Worm (Caenorhabditis elegans) whole organism, L2 larva: ENCODE results near the gene vav-1.

Source experiments
- ZK546.5 ChIP-seq: sonication (generic microtip); optimal IDR thresholded peaks from 2 replicates; lab custom pipeline; 2017; ENCODE audit warnings: missing biosample characterization, missing genetic modification characterization
- ama-1 ChIP-seq: fragments of 150-350 bp; optimal IDR thresholded peaks from 2 replicates; lab custom pipeline; 2018; ENCODE audit warnings: inconsistent platforms
- ceh-82 ChIP-seq: fragments of 150-350 bp; optimal IDR thresholded peaks from 2 replicates; lab custom pipeline; 2014; ENCODE audit warnings: missing biosample characterization, missing genetic modification characterization
- nhr-11 ChIP-seq: fragments of 150-350 bp; optimal IDR thresholded peaks from 2 replicates; lab custom pipeline; 2014; ENCODE audit warnings: missing biosample characterization, missing genetic modification characterization
- nhr-25 ChIP-seq: fragments of 150-350 bp; sonication (generic microtip); optimal IDR thresholded peaks from 3 replicates; lab custom pipeline; 2014; ENCODE audit warnings: missing biosample characterization, missing genetic modification characterization
- peb-1 ChIP-seq: fragments of 150-350 bp; optimal IDR thresholded peaks from 2 replicates; lab custom pipeline; 2014; ENCODE audit warnings: missing biosample characterization, missing genetic modification characterization
- sem-4 ChIP-seq: fragments of 150-350 bp; optimal IDR thresholded peaks from 2 replicates; lab custom pipeline; 2014; ENCODE audit warnings: missing biosample characterization, missing genetic modification reagents, missing genetic modification characterization
- unc-62 ChIP-seq: fragments of 150-350 bp; optimal IDR thresholded peaks from 2 replicates; lab custom pipeline; 2014; ENCODE audit warnings: missing biosample characterization, missing genetic modification reagents, missing genetic modification characterization
- ztf-4 ChIP-seq: fragments of 150-350 bp; optimal IDR thresholded peaks from 2 replicates; lab custom pipeline; 2014; ENCODE audit warnings: missing biosample characterization, missing genetic modification characterization

ce11 chrX:9204986-9205385 lies 27.0 kb downstream of the vav-1 start:
- TF ChIP-seq unc-62 (GFP tag; lab: Kevin White, UChicago), result no peak
- no peak for TF ChIP-seq nhr-25 (tag; lab: Kevin White, UChicago)
- TF ChIP-seq sem-4 (tag; lab: Kevin White, UChicago), result no peak
- TF ChIP-seq ztf-4 (tag; lab: Kevin White, UChicago), result no peak
- TF ChIP-seq ama-1 (lab: Kevin White, UChicago), result no peak
- TF ChIP-seq peb-1, result no peak
- no peak for TF ChIP-seq nhr-11
- no peak for TF ChIP-seq ZK546.5 (tag; lab: Kevin White, UChicago)
- TF ChIP-seq ceh-82, result no peak
